Fruit fly (Drosophila melanogaster): ENCODE data around the gene ver.

The ver gene

dm6 chr3L:12526433-12527113 lies 2.8 kb downstream of the ver start, which contains the start of gene eIF2beta:
Gene eIF2beta, minus strand, starts transcription at chr3L:12526731.
- TF ChIP-seq gl (tag; optimal IDR thresholded peaks at IDR 0.05) (peak; percentile 0), Snoo (tag; optimal IDR thresholded peaks at IDR 0.05) (peak; percentile 35), CG14655 (GFP tag; optimal IDR thresholded peaks at IDR 0.05) (peak; percentile 42), Pif1B (GFP tag; optimal IDR thresholded peaks at IDR 0.05) (peak; percentile 0), CG8159 (tag; optimal IDR thresholded peaks at IDR 0.05) (peak; percentile 15), CG9948 (tag; optimal IDR thresholded peaks at IDR 0.05) (no peak), CG34367 (tag; optimal IDR thresholded peaks at IDR 0.05) (peak; percentile 20), CG15710 (tag; optimal IDR thresholded peaks at IDR 0.05) (peak; percentile 12), EcR (GFP tag; optimal IDR thresholded peaks at IDR 0.05) (no peak), CG4496 (GFP tag; IDR thresholded peaks at IDR 0.05) (0 out of 3 replicates have a peak, but pooled peaks have one; percentile 9), Ets98B (GFP tag; IDR thresholded peaks at IDR 0.05) (no peak)

- TF ChIP-seq EcR (GFP tag; optimal IDR thresholded peaks at IDR 0.05), result no peak
- TF ChIP-seq CG17806 (tag; optimal IDR thresholded peaks at IDR 0.05), result peak; percentile 62
- TF ChIP-seq CG14655 (GFP tag; optimal IDR thresholded peaks at IDR 0.05), result peak; percentile 71
- TF ChIP-seq CG12605 (GFP tag; IDR thresholded peaks at IDR 0.05), result peak; percentile 72
- TF ChIP-seq Pif1A (GFP tag; optimal IDR thresholded peaks at IDR 0.05), result peak; percentile 79
- TF ChIP-seq CG4496 (GFP tag; IDR thresholded peaks at IDR 0.05), result peak; percentile 85
- 0 out of 2 replicates have a peak, but pooled peaks have one; percentile 22 for TF ChIP-seq rn (GFP tag; IDR thresholded peaks at IDR 0.05)
- peak; percentile 51 for TF ChIP-seq CG9948 (tag; optimal IDR thresholded peaks at IDR 0.05)
- TF ChIP-seq CG34367 (tag; optimal IDR thresholded peaks at IDR 0.05), result peak; percentile 58
- peak; percentile 74 for TF ChIP-seq CG32121 (GFP tag; IDR thresholded peaks at IDR 0.05)
- peak; percentile 82 for TF ChIP-seq Ets98B (GFP tag; IDR thresholded peaks at IDR 0.05)
- TF ChIP-seq CG8159 (tag; optimal IDR thresholded peaks at IDR 0.05), result peak; percentile 60
- TF ChIP-seq gl (tag; optimal IDR thresholded peaks at IDR 0.05), result peak; percentile 39
- TF ChIP-seq D1 (tag; optimal IDR thresholded peaks at IDR 0.05), result no peak
- TF ChIP-seq CG10348 (GFP tag; IDR thresholded peaks at IDR 0.05), result no peak
- TF ChIP-seq Pif1B (GFP tag; optimal IDR thresholded peaks at IDR 0.05), result peak; percentile 51
- peak; percentile 72; the same call in 2 of the 3 replicates for TF ChIP-seq fd96Ca (GFP tag; IDR thresholded peaks at IDR 0.05)
- peak; percentile 68 for TF ChIP-seq Snoo (tag; optimal IDR thresholded peaks at IDR 0.05)
- TF ChIP-seq CG15710 (tag; optimal IDR thresholded peaks at IDR 0.05), result peak; percentile 47
- TF ChIP-seq CG13204 (GFP tag; optimal IDR thresholded peaks at IDR 0.05), result no peak
- peak; percentile 73 for TF ChIP-seq CG8301 (tag; optimal IDR thresholded peaks at IDR 0.05)
Measured at dm6 chr3L:12529431-12530007, 5.7 kb downstream of the ver start.

dm6 chr3L:12530044-12530443 lies 6.3 kb downstream of the ver start, which contains the start of gene nst:
Gene nst, minus strand, starts transcription at chr3L:12530171.
- TF ChIP-seq Ets98B (GFP tag; IDR thresholded peaks at IDR 0.05) (no peak), CG34367 (tag; optimal IDR thresholded peaks at IDR 0.05) (no peak), CG13204 (GFP tag; optimal IDR thresholded peaks at IDR 0.05) (no peak), D1 (tag; optimal IDR thresholded peaks at IDR 0.05) (no peak), CG14655 (GFP tag; optimal IDR thresholded peaks at IDR 0.05) (no peak), CG12605 (GFP tag; IDR thresholded peaks at IDR 0.05) (no peak), Pif1B (GFP tag; optimal IDR thresholded peaks at IDR 0.05) (no peak), CG10348 (GFP tag; IDR thresholded peaks at IDR 0.05) (no peak), CG8159 (tag; optimal IDR thresholded peaks at IDR 0.05) (no peak), CG17806 (tag; optimal IDR thresholded peaks at IDR 0.05) (no peak), EcR (GFP tag; optimal IDR thresholded peaks at IDR 0.05) (no peak), CG4496 (GFP tag; IDR thresholded peaks at IDR 0.05) (no peak), Snoo (tag; optimal IDR thresholded peaks at IDR 0.05) (no peak), gl (tag; optimal IDR thresholded peaks at IDR 0.05) (no peak), CG9948 (tag; optimal IDR thresholded peaks at IDR 0.05) (no peak), CG32121 (GFP tag; IDR thresholded peaks at IDR 0.05) (no peak)

- no peak for TF ChIP-seq gl (tag; optimal IDR thresholded peaks at IDR 0.05)
- TF ChIP-seq Snoo (tag; optimal IDR thresholded peaks at IDR 0.05), result no peak
- no peak for TF ChIP-seq Ets98B (GFP tag; IDR thresholded peaks at IDR 0.05)
- no peak for TF ChIP-seq CG15710 (tag; optimal IDR thresholded peaks at IDR 0.05)
- TF ChIP-seq CG13204 (GFP tag; optimal IDR thresholded peaks at IDR 0.05), result no peak
- TF ChIP-seq CG17806 (tag; optimal IDR thresholded peaks at IDR 0.05), result no peak
- TF ChIP-seq CG10348 (GFP tag; IDR thresholded peaks at IDR 0.05), result no peak
- no peak for TF ChIP-seq CG4496 (GFP tag; IDR thresholded peaks at IDR 0.05)
- no peak for TF ChIP-seq CG8301 (tag; optimal IDR thresholded peaks at IDR 0.05)
- no peak for TF ChIP-seq Pif1A (GFP tag; optimal IDR thresholded peaks at IDR 0.05)
- no peak for TF ChIP-seq fd96Ca (GFP tag; IDR thresholded peaks at IDR 0.05)
- no peak for TF ChIP-seq CG12605 (GFP tag; IDR thresholded peaks at IDR 0.05)
- no peak for TF ChIP-seq Pif1B (GFP tag; optimal IDR thresholded peaks at IDR 0.05)
- TF ChIP-seq EcR (GFP tag; optimal IDR thresholded peaks at IDR 0.05), result no peak
- no peak for TF ChIP-seq CG32121 (GFP tag; IDR thresholded peaks at IDR 0.05)
- no peak for TF ChIP-seq CG34367 (tag; optimal IDR thresholded peaks at IDR 0.05)
- TF ChIP-seq CG14655 (GFP tag; optimal IDR thresholded peaks at IDR 0.05), result no peak
- TF ChIP-seq CG8159 (tag; optimal IDR thresholded peaks at IDR 0.05), result no peak
- TF ChIP-seq CG9948 (tag; optimal IDR thresholded peaks at IDR 0.05), result no peak
Measured at dm6 chr3L:12532220-12532619, 8.4 kb downstream of the ver start.

- no peak for TF ChIP-seq EcR (GFP tag; optimal IDR thresholded peaks at IDR 0.05)
- peak; percentile 10 for TF ChIP-seq CG34367 (tag; optimal IDR thresholded peaks at IDR 0.05)
- peak; percentile 97 for TF ChIP-seq CG12605 (GFP tag; IDR thresholded peaks at IDR 0.05)
- TF ChIP-seq Pif1B (GFP tag; optimal IDR thresholded peaks at IDR 0.05), result peak; percentile 66
- TF ChIP-seq fd96Ca (GFP tag; IDR thresholded peaks at IDR 0.05), result no peak; the same call in 2 of the 3 replicates
- TF ChIP-seq CG9948 (tag; optimal IDR thresholded peaks at IDR 0.05), result peak; percentile 88
- peak; percentile 72 for TF ChIP-seq CG15710 (tag; optimal IDR thresholded peaks at IDR 0.05)
- TF ChIP-seq CG14655 (GFP tag; optimal IDR thresholded peaks at IDR 0.05), result no peak
- peak; percentile 71 for TF ChIP-seq rn (GFP tag; IDR thresholded peaks at IDR 0.05)
- TF ChIP-seq CG10348 (GFP tag; IDR thresholded peaks at IDR 0.05), result peak; percentile 91
- peak; percentile 95 for TF ChIP-seq CG4496 (GFP tag; IDR thresholded peaks at IDR 0.05)
- no peak for TF ChIP-seq CG13204 (GFP tag; optimal IDR thresholded peaks at IDR 0.05)
- TF ChIP-seq CG32121 (GFP tag; IDR thresholded peaks at IDR 0.05), result peak; percentile 95
- peak; percentile 88 for TF ChIP-seq Ets98B (GFP tag; IDR thresholded peaks at IDR 0.05)
- TF ChIP-seq gl (tag; optimal IDR thresholded peaks at IDR 0.05), result peak; percentile 49
- TF ChIP-seq D1 (tag; optimal IDR thresholded peaks at IDR 0.05), result peak; percentile 32
- peak; percentile 84 for TF ChIP-seq CG17806 (tag; optimal IDR thresholded peaks at IDR 0.05)
- peak; percentile 74 for TF ChIP-seq Snoo (tag; optimal IDR thresholded peaks at IDR 0.05)
- TF ChIP-seq Pif1A (GFP tag; optimal IDR thresholded peaks at IDR 0.05), result peak; percentile 64
- TF ChIP-seq CG8301 (tag; optimal IDR thresholded peaks at IDR 0.05), result peak; percentile 87
- TF ChIP-seq CG8159 (tag; optimal IDR thresholded peaks at IDR 0.05), result peak; percentile 92
Measured at dm6 chr3L:12533392-12534070, 9.7 kb downstream of the ver start, which contains the start of the genes Tsf2 and CG34242. Gene Tsf2, minus strand, starts transcription at chr3L:12533724. Gene CG34242, plus strand, starts transcription at chr3L:12533996.

Data from whole organism, pupa.